Worm (Caenorhabditis elegans): ENCODE measurements around the gene ZC190.5.

DNA sequence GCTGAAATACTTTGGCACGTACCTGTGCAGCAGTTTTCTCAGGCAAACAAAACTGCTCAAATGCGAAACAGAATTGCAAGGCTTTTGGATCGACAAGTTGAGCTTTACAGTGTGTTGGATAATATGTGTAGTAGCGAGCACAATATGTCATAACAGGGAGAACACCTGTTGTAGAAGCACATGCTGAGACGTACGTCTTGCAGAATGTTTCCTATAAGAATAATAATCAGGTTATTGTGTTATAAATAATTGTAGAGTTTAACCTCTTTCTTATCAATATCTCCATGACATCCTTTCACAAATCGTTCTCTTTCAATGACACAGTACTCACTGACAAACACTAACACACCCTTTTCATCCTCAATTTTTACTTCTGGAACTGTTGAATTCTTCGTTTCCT is 45.8 kb downstream of the ZC190.5 start:
- TF ChIP-seq lsy-2 (tag; optimal IDR thresholded peaks at IDR 0.05) = no peak
- no peak for TF ChIP-seq snpc-4 (tag; optimal IDR thresholded peaks at IDR 0.05)
- no peak for TF ChIP-seq unc-39 (tag; optimal IDR thresholded peaks at IDR 0.05)
- TF ChIP-seq elt-3 (tag; optimal IDR thresholded peaks at IDR 0.05) = no peak
- TF ChIP-seq nhr-25 (tag; optimal IDR thresholded peaks at IDR 0.05) = no peak
- no peak for TF ChIP-seq nhr-23 (tag; optimal IDR thresholded peaks at IDR 0.05)
- TF ChIP-seq ztf-11 (tag; optimal IDR thresholded peaks at IDR 0.05) = no peak
- no peak for TF ChIP-seq ama-1 (optimal IDR thresholded peaks at IDR 0.05)
- TF ChIP-seq R02D3.7 (tag; optimal IDR thresholded peaks at IDR 0.05) = no peak
- no peak for TF ChIP-seq nhr-12 (tag; optimal IDR thresholded peaks at IDR 0.05)
- TF ChIP-seq aly-2 (tag; optimal IDR thresholded peaks at IDR 0.05) = no peak
- TF ChIP-seq unc-62 (GFP tag; optimal IDR thresholded peaks at IDR 0.05) = no peak

Data from whole organism, L2 larva.